Worm (Caenorhabditis elegans) whole organism, late embryonic: ENCODE results near the gene hrg-2.
"Not testable (repeated sequence)": the region's sequence is repeated elsewhere in the genome, so short reads cannot be mapped to it uniquely, and the experiment has no call there.

Source experiments
- C08G9.2 ChIP-seq: sonication (generic microtip); optimal IDR thresholded peaks from 2 replicates; lab custom pipeline; 2016; ENCODE audit warnings: mild to moderate bottlenecking, missing genetic modification characterization, moderate library complexity, missing compliant biosample characterization
- C38D4.7 ChIP-seq: fragments of 200-800 bp; sonication (Bioruptor generic); optimal IDR thresholded peaks from 2 replicates; lab custom pipeline; 2018; ENCODE audit warnings: mild to moderate bottlenecking, missing genetic modification characterization, moderate library complexity, missing compliant biosample characterization
- F13H6.1 ChIP-seq: sonication (generic microtip); optimal IDR thresholded peaks from 2 replicates; lab custom pipeline; 2016; ENCODE audit warnings: missing genetic modification characterization, missing compliant biosample characterization
- K02D7.2 ChIP-seq: sonication (generic microtip); optimal IDR thresholded peaks from 2 replicates; lab custom pipeline; 2017; ENCODE audit warnings: mild to moderate bottlenecking, missing genetic modification characterization, missing compliant biosample characterization
- T23F11.4 ChIP-seq: fragments of 200-800 bp; sonication (Bioruptor generic); optimal IDR thresholded peaks from 2 replicates; lab custom pipeline; 2018; ENCODE audit warnings: mild to moderate bottlenecking, missing genetic modification characterization, missing compliant biosample characterization
- Y22D7AL.16 ChIP-seq: sonication (generic microtip); optimal IDR thresholded peaks from 2 replicates; lab custom pipeline; 2016; ENCODE audit warnings: missing genetic modification characterization, missing compliant biosample characterization
- ahr-1 ChIP-seq: sonication (generic microtip); optimal IDR thresholded peaks from 2 replicates; lab custom pipeline; 2016; ENCODE audit warnings: missing genetic modification characterization, missing compliant biosample characterization
- ama-1 ChIP-seq: fragments of 150-350 bp; optimal IDR thresholded peaks from 2 replicates; lab custom pipeline; 2014
- ceh-14 ChIP-seq: sonication (generic microtip); optimal IDR thresholded peaks from 2 replicates; lab custom pipeline; 2016; ENCODE audit warnings: missing genotype, missing genetic modification characterization, missing compliant biosample characterization
- ceh-2 ChIP-seq: sonication (generic microtip); optimal IDR thresholded peaks from 2 replicates; lab custom pipeline; 2016; ENCODE audit warnings: missing genotype, missing genetic modification characterization, missing compliant biosample characterization
- ceh-30 ChIP-seq: fragments of 150-350 bp; optimal IDR thresholded peaks from 2 replicates; lab custom pipeline; 2014; ENCODE audit warnings: missing biosample characterization, missing genetic modification characterization
- ceh-34 ChIP-seq: sonication (generic microtip); optimal IDR thresholded peaks from 2 replicates; lab custom pipeline; 2016; ENCODE audit warnings: mild to moderate bottlenecking, missing genetic modification characterization, missing compliant biosample characterization
- che-1 ChIP-seq: sonication (generic microtip); optimal IDR thresholded peaks from 2 replicates; lab custom pipeline; 2016; ENCODE audit warnings: mild to moderate bottlenecking, missing genetic modification characterization, missing compliant biosample characterization
- dmd-4 ChIP-seq: sonication (generic microtip); optimal IDR thresholded peaks from 2 replicates; lab custom pipeline; 2016; ENCODE audit warnings: borderline replicate concordance, missing genetic modification characterization, missing compliant biosample characterization
- dve-1 ChIP-seq: sonication (generic microtip); optimal IDR thresholded peaks from 2 replicates; lab custom pipeline; 2017; ENCODE audit warnings: antibody characterized with exemption, mild to moderate bottlenecking, missing genetic modification characterization, missing compliant biosample characterization
- elt-2 ChIP-seq: sonication (generic microtip); optimal IDR thresholded peaks from 2 replicates; lab custom pipeline; 2016; ENCODE audit warnings: missing genetic modification reagents, missing genetic modification characterization, missing compliant biosample characterization
- ets-4 ChIP-seq: sonication (generic microtip); optimal IDR thresholded peaks from 2 replicates; lab custom pipeline; 2016; ENCODE audit warnings: missing genetic modification characterization, missing compliant biosample characterization
- gmeb-2 ChIP-seq: sonication (generic microtip); optimal IDR thresholded peaks from 2 replicates; lab custom pipeline; 2016; ENCODE audit warnings: missing genetic modification characterization, inconsistent platforms, missing compliant biosample characterization
- hlh-13 ChIP-seq: fragments of 200-800 bp; sonication (Bioruptor generic); optimal IDR thresholded peaks from 2 replicates; lab custom pipeline; 2018; ENCODE audit warnings: mild to moderate bottlenecking, missing genetic modification characterization, missing compliant biosample characterization
- hlh-6 ChIP-seq: sonication (generic microtip); optimal IDR thresholded peaks from 2 replicates; lab custom pipeline; 2016; ENCODE audit warnings: missing genotype, missing genetic modification characterization, missing compliant biosample characterization
- hlh-8 ChIP-seq: sonication (generic microtip); optimal IDR thresholded peaks from 2 replicates; lab custom pipeline; 2016; ENCODE audit warnings: missing genotype, missing genetic modification characterization, missing compliant biosample characterization
- lin-11 ChIP-seq: fragments of 200-800 bp; sonication (Bioruptor generic); optimal IDR thresholded peaks from 2 replicates; lab custom pipeline; 2018; ENCODE audit warnings: mild to moderate bottlenecking, missing genetic modification characterization, missing compliant biosample characterization
- nfya-1 ChIP-seq: sonication (generic microtip); optimal IDR thresholded peaks from 2 replicates; lab custom pipeline; 2017; ENCODE audit warnings: missing genetic modification characterization, mild to moderate bottlenecking, missing compliant biosample characterization, antibody characterized with exemption, moderate library complexity
- nhr-232 ChIP-seq: sonication (generic microtip); optimal IDR thresholded peaks from 2 replicates; lab custom pipeline; 2016; ENCODE audit warnings: missing genetic modification characterization, missing compliant biosample characterization
- pax-1 ChIP-seq: fragments of 150-350 bp; optimal IDR thresholded peaks from 2 replicates; lab custom pipeline; 2014; ENCODE audit warnings: missing biosample characterization, missing genetic modification characterization
- pha-2 ChIP-seq: sonication (generic microtip); optimal IDR thresholded peaks from 2 replicates; lab custom pipeline; 2017; ENCODE audit warnings: mild to moderate bottlenecking, missing genetic modification characterization, missing compliant biosample characterization
- pqm-1 ChIP-seq: sonication (generic microtip); optimal IDR thresholded peaks from 2 replicates; lab custom pipeline; 2016; ENCODE audit warnings: missing genetic modification characterization, missing compliant biosample characterization
- pros-1 ChIP-seq: fragments of 150-350 bp; optimal IDR thresholded peaks from 2 replicates; lab custom pipeline; 2014; ENCODE audit warnings: missing biosample characterization, missing genetic modification reagents, missing genetic modification characterization
- ref-2 ChIP-seq: sonication (generic microtip); optimal IDR thresholded peaks from 2 replicates; lab custom pipeline; 2016; ENCODE audit warnings: missing genetic modification characterization, missing compliant biosample characterization
- sdc-2 ChIP-seq: sonication (generic microtip); optimal IDR thresholded peaks from 2 replicates; lab custom pipeline; 2016; ENCODE audit warnings: missing genotype, missing genetic modification characterization, missing compliant biosample characterization
- sox-2 ChIP-seq: fragments of 200-800 bp; sonication (Bioruptor generic); IDR thresholded peaks from 2 replicates; pipeline ENCODE4 v1.3.6; 2022; ENCODE audit warnings: missing genetic modification reagents, missing genetic modification characterization, missing compliant biosample characterization
- unc-86 ChIP-seq: sonication (generic microtip); optimal IDR thresholded peaks from 2 replicates; lab custom pipeline; 2016; ENCODE audit warnings: missing genetic modification characterization, missing compliant biosample characterization
- zip-5 ChIP-seq: sonication (generic microtip); optimal IDR thresholded peaks from 2 replicates; lab custom pipeline; 2016; ENCODE audit warnings: missing genetic modification characterization, missing compliant biosample characterization

hrg-2 gene

DNA sequence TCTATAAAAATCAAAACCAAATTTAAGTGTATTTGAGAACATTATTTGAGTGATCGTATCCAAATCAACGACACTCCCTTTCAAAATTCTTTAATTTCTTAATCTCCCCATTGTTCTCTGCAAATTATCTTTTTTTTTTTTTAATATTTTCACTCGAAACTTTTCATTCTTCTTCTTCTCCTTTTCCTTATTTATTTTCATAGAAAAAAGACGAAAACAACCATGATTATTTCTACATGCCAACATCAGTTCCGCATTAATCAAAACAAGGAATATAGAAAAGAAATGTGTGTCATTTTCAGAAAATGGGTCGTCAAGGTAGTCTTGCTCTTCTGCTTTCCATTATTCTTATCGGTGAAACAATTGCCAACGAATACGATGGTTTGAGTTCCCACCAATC, 12.8 kb downstream of the hrg-2 start, which contains the start of gene K01D12.5:
K01D12.5 (plus strand) TSS at position 301 of the 400 bp plus-strand sequence.
- TF ChIP-seq pha-2 (tag; lab: Kevin White, UChicago) (no peak), unc-86 (no peak)

DNA sequence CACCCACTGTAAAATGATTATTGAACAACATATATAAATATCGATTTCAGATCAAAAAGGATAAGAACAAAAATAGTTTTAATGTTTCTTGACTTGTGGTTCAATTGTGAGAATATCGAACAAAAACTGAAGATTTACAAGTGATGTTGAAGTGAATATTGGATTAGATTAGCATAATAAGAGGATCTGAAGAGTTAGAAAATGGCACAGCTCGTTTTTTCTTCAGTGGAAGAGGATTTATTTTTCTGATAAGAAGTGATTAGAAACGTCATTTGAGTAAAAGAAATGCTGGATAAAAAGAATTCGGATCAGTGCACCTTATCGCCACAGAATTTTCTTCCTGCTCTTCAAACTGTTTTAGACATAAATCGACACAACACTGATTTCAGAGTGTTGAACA, 14.6 kb downstream of the hrg-2 start, which contains the start of gene twk-14:
twk-14 (minus strand) TSS at position 8 of the 400 bp plus-strand sequence.
- no peak for TF ChIP-seq ets-4 (tag; lab: Kevin White, UChicago)
- TF ChIP-seq pros-1 (tag; lab: Kevin White, UChicago), result no peak
- no peak for TF ChIP-seq ahr-1 (tag; lab: Kevin White, UChicago)
- no peak for TF ChIP-seq ceh-30 (tag; lab: Kevin White, UChicago)
- no peak for TF ChIP-seq ceh-14 (tag; lab: Kevin White, UChicago)
- no peak for TF ChIP-seq ref-2 (tag; lab: Kevin White, UChicago)
- TF ChIP-seq sox-2 (GFP tag; lab: Robert Waterston, UW), result no peak
- no peak for TF ChIP-seq pqm-1
- no peak for TF ChIP-seq hlh-8
- TF ChIP-seq ceh-34 (tag; lab: Kevin White, UChicago), result no peak
- no peak for TF ChIP-seq gmeb-2 (tag; lab: Kevin White, UChicago)
- TF ChIP-seq che-1 (tag; lab: Kevin White, UChicago), result no peak
- TF ChIP-seq lin-11 (tag; lab: Kevin White, UChicago), result no peak
- TF ChIP-seq elt-2 (tag; lab: Kevin White, UChicago), result no peak

DNA sequence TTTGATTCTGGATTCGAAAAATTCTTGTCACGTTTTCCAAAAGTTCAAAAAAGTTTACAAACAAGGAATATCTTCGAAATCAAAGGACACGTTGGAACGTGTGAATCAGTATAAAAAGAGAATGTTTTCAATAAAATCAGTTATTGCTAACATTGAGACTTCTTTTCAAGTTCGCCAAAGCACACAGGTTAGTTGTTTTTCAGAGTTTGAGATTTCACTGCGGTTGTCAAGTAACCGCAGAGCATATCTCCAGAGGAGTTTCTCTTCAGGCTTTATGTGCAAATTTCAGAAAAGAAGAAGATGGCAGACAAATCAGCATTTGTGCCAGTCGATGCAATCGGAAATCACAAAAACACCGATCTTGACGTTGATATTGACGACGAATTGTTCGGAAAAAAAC, 24.2 kb downstream of the hrg-2 start, which contains the start of gene K01D12.15:
K01D12.15 (plus strand) TSS at position 301 of the 400 bp plus-strand sequence.
- TF ChIP-seq nhr-232 (tag; lab: Kevin White, UChicago), result no peak
- no peak for TF ChIP-seq K02D7.2 (tag; lab: Kevin White, UChicago)
- TF ChIP-seq F13H6.1 (tag; lab: Kevin White, UChicago), result no peak
- TF ChIP-seq T23F11.4 (GFP tag; lab: Kevin White, UChicago), result no peak
- no peak for TF ChIP-seq sdc-2 (tag; lab: Kevin White, UChicago)
- no peak for TF ChIP-seq Y22D7AL.16
- TF ChIP-seq ceh-2, result no peak

DNA sequence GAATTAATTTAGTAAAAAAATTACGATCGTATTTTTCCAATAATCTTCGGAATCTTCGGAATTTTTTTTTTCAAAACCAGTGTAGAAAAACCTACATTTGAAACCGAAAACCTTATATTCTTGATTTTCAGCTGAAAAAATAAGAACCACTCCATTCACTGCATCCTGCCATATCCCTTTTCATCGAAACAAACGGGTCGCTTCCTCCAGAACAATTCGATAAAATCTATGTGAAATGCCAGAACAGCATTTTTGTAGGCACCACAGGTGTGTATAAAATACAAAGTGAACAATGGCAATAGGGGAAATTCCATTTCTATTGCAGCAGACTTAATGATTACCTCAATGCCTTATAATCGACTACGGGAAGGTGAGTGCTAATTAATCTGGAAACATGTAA, 33.1 kb downstream of the hrg-2 start, which contains the start of gene K01D12.1:
K01D12.1 (plus strand) TSS at position 301 of the 400 bp plus-strand sequence.
- TF ChIP-seq Y22D7AL.16 (no peak), zip-5 (tag; lab: Kevin White, UChicago) (no peak), dmd-4 (no peak), hlh-6 (no peak), C38D4.7 (GFP tag; lab: Kevin White, UChicago) (no peak)
- TF ChIP-seq, all 69 proteins: peak for 0

DNA sequence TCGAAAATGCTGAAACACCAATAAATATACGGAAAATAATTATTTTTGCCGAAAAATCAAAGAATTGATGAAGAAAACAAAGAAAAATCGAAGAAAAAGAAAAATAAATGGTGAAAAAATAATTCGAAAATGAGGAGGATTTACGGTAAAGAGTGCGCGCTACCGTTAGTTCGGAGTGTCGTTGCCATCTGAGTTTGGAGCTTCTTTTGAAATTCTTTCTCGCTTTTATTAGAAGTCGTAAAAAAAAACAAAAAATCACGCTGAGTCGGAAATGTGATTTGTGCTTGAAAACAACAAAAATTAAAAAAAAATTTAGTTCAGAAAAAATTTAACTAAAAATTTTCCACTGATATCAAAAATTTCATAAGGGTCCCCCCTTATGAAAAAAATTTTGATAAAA, 36.1 kb downstream of the hrg-2 start, which contains the start of gene F23H12.10:
F23H12.10 (minus strand) TSS at position 12 of the 400 bp plus-strand sequence.
- TF ChIP-seq nhr-232 (tag; lab: Kevin White, UChicago); hlh-13 (GFP tag; lab: Kevin White, UChicago); dmd-4: not testable (repeated sequence)
- TF ChIP-seq, all 69 proteins: peak for 0; not testable (repeated sequence) for 69

DNA sequence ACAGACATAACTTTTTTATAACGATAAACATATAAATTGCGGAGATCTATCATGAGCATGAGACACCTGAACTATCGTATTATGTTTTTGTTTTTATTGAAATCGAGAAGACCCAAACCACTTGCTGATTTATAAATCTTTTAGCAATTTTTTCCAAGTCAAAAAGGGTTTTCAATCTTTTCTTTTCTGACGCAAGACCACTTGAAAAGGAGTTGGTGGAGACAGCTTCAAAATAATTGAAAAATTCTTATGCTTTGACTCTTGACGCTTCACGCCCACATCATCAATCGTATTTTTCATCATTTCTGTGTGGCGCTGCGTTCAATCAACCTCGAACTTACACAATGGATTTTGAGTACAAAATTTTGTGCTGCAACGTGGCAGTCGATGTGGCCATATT, 38.9 kb downstream of the hrg-2 start, which contains the start of gene F23H12.7:
F23H12.7 (plus strand) TSS at position 301 of the 400 bp plus-strand sequence.
- TF ChIP-seq ahr-1 (tag; lab: Kevin White, UChicago), result no peak
- no peak for TF ChIP-seq ama-1 (lab: Kevin White, UChicago)
- TF ChIP-seq sox-2 (GFP tag; lab: Robert Waterston, UW), result no peak
- TF ChIP-seq C08G9.2, result no peak
- TF ChIP-seq pax-1 (tag; lab: Kevin White, UChicago), result no peak
- TF ChIP-seq ceh-2, result no peak
- no peak for TF ChIP-seq pros-1 (tag; lab: Kevin White, UChicago)
- no peak for TF ChIP-seq ceh-30 (tag; lab: Kevin White, UChicago)
- no peak for TF ChIP-seq dve-1
- TF ChIP-seq K02D7.2 (tag; lab: Kevin White, UChicago), result no peak
- TF ChIP-seq nfya-1 (tag; lab: Kevin White, UChicago), result no peak
- no peak for TF ChIP-seq C38D4.7 (GFP tag; lab: Kevin White, UChicago)
- TF ChIP-seq F13H6.1 (tag; lab: Kevin White, UChicago), result no peak
